Fruit fly (Drosophila melanogaster) whole organism, embryonic: ENCODE results near the gene Nrx-IV.

Experiments
- Bgb ChIP-seq: fragments of 200-800 bp; sonication (Bioruptor generic); IDR thresholded peaks from 2 replicates; pipeline ENCODE4 v1.3.6; 2022; ENCODE audit warnings: missing biosample characterization, missing genetic modification characterization; ENCODE audit not compliant: partially characterized antibody
- CG10267 ChIP-seq: fragments of 200-800 bp; sonication (Bioruptor generic); optimal IDR thresholded peaks from 2 replicates; lab custom pipeline; 2018; ENCODE audit warnings: missing biosample characterization, mild to moderate bottlenecking, missing genetic modification characterization, moderate library complexity
- CG10462 ChIP-seq: fragments of 200-800 bp; sonication (Bioruptor generic); optimal IDR thresholded peaks from 2 replicates; lab custom pipeline; 2016; ENCODE audit warnings: missing biosample characterization, missing genetic modification characterization
- CG10543 ChIP-seq: fragments of 200-800 bp; sonication (Bioruptor generic); optimal IDR thresholded peaks from 3 replicates; lab custom pipeline; 2017; ENCODE audit warnings: missing biosample characterization, mild to moderate bottlenecking, missing genetic modification characterization, moderate library complexity
- CG10654 ChIP-seq: fragments of 200-800 bp; sonication (Bioruptor generic); optimal IDR thresholded peaks from 2 replicates; lab custom pipeline; 2016; ENCODE audit warnings: missing biosample characterization, missing genetic modification characterization
- CG11695 ChIP-seq: fragments of 200-800 bp; sonication (Bioruptor generic); IDR thresholded peaks from 3 replicates; pipeline ENCODE4 v1.3.6; 2022; ENCODE audit warnings: missing biosample characterization, missing genetic modification characterization
- CG11696 ChIP-seq: fragments of 200-800 bp; sonication (Bioruptor generic); IDR thresholded peaks from 2 replicates; pipeline ENCODE4 v1.3.6; 2022; ENCODE audit warnings: missing biosample characterization, missing genetic modification characterization
- CG12155 ChIP-seq: fragments of 200-800 bp; sonication (Bioruptor generic); optimal IDR thresholded peaks from 3 replicates; lab custom pipeline; 2016; ENCODE audit warnings: missing biosample characterization, missing genetic modification characterization
- CG12391 ChIP-seq: fragments of 200-800 bp; sonication (Bioruptor generic); optimal IDR thresholded peaks from 3 replicates; lab custom pipeline; 2018; ENCODE audit warnings: missing biosample characterization, mild to moderate bottlenecking, missing genetic modification characterization, moderate library complexity
- CG13775 ChIP-seq: fragments of 200-800 bp; sonication (Bioruptor generic); optimal IDR thresholded peaks from 3 replicates; lab custom pipeline; 2017; ENCODE audit warnings: missing biosample characterization, mild to moderate bottlenecking, missing genetic modification characterization
- CG15696 ChIP-seq: fragments of 200-800 bp; sonication (Bioruptor generic); optimal IDR thresholded peaks from 2 replicates; lab custom pipeline; 2019; ENCODE audit warnings: missing biosample characterization, mild to moderate bottlenecking, missing genetic modification characterization, moderate library complexity
- CG1603 ChIP-seq: fragments of 200-800 bp; sonication (Bioruptor generic); optimal IDR thresholded peaks from 2 replicates; lab custom pipeline; 2019; ENCODE audit warnings: missing biosample characterization, mild to moderate bottlenecking, missing genetic modification characterization, moderate library complexity
- CG1647 ChIP-seq: fragments of 200-800 bp; sonication (Bioruptor generic); optimal IDR thresholded peaks from 3 replicates; lab custom pipeline; 2016; ENCODE audit warnings: missing biosample characterization, missing genetic modification characterization
- CG17385 ChIP-seq: fragments of 200-800 bp; sonication (Bioruptor generic); optimal IDR thresholded peaks from 3 replicates; lab custom pipeline; 2018; ENCODE audit warnings: missing biosample characterization, mild to moderate bottlenecking, missing genetic modification characterization
- CG18011 ChIP-seq: fragments of 200-800 bp; sonication (Bioruptor generic); optimal IDR thresholded peaks from 2 replicates; lab custom pipeline; 2017; ENCODE audit warnings: missing biosample characterization, missing genetic modification characterization, mild to moderate bottlenecking, moderate library complexity, missing genotype
- CG2129 ChIP-seq: fragments of 200-800 bp; sonication (Bioruptor generic); IDR thresholded peaks from 2 replicates; pipeline ENCODE4 v1.3.6; 2022; ENCODE audit warnings: missing biosample characterization, missing genetic modification characterization; ENCODE audit not compliant: partially characterized antibody
- CG34224 ChIP-seq: fragments of 200-800 bp; sonication (Bioruptor generic); IDR thresholded peaks from 3 replicates; pipeline ENCODE4 v1.3.6; 2022; ENCODE audit warnings: missing biosample characterization, missing genetic modification characterization; ENCODE audit not compliant: partially characterized antibody
- CG3847 ChIP-seq: fragments of 200-800 bp; sonication (Bioruptor generic); IDR thresholded peaks from 2 replicates; pipeline ENCODE4 v1.3.6; 2022; ENCODE audit warnings: missing biosample characterization, missing genetic modification characterization
- CG4617 ChIP-seq: fragments of 200-800 bp; sonication (Bioruptor generic); optimal IDR thresholded peaks from 3 replicates; lab custom pipeline; 2016; ENCODE audit warnings: missing biosample characterization, missing genetic modification characterization, borderline replicate concordance
- CG4854 ChIP-seq: fragments of 200-800 bp; sonication (Bioruptor generic); optimal IDR thresholded peaks from 2 replicates; lab custom pipeline; 2016; ENCODE audit warnings: missing biosample characterization, missing genetic modification characterization, inconsistent platforms
- CG5953 ChIP-seq: fragments of 200-800 bp; sonication (Bioruptor generic); IDR thresholded peaks from 2 replicates; pipeline ENCODE4 v1.3.6; 2022; ENCODE audit warnings: missing biosample characterization, missing genetic modification characterization
- CG7556 ChIP-seq: fragments of 200-800 bp; sonication (Bioruptor generic); optimal IDR thresholded peaks from 2 replicates; lab custom pipeline; 2017; ENCODE audit warnings: missing biosample characterization, mild to moderate bottlenecking, missing genetic modification characterization
- CG8281 ChIP-seq: fragments of 200-800 bp; sonication (Bioruptor generic); optimal IDR thresholded peaks from 2 replicates; lab custom pipeline; 2018; ENCODE audit warnings: missing biosample characterization, mild to moderate bottlenecking, missing genetic modification characterization, moderate library complexity
- E2f2 ChIP-seq: fragments of 200-800 bp; sonication (Bioruptor generic); IDR thresholded peaks from 2 replicates; pipeline ENCODE4 v1.3.6; 2022; ENCODE audit warnings: missing biosample characterization, missing genetic modification characterization
- Ets97D ChIP-seq: fragments of 200-800 bp; sonication (Bioruptor generic); optimal IDR thresholded peaks from 3 replicates; lab custom pipeline; 2016; ENCODE audit warnings: missing biosample characterization, missing genetic modification characterization
- Fer1 ChIP-seq: fragments of 200-800 bp; sonication (Bioruptor generic); optimal IDR thresholded peaks from 2 replicates; lab custom pipeline; 2017; ENCODE audit warnings: missing biosample characterization, mild to moderate bottlenecking, missing genetic modification characterization
- GATAe ChIP-seq: fragments of 200-800 bp; sonication (Bioruptor generic); conservative IDR thresholded peaks from 2 replicates; pipeline ENCODE4 v1.3.6; 2022; ENCODE audit warnings: missing biosample characterization, missing genetic modification characterization
- NFAT ChIP-seq: fragments of 200-800 bp; sonication (Bioruptor generic); IDR thresholded peaks from 2 replicates; pipeline ENCODE4 v1.3.6; 2022; ENCODE audit warnings: missing biosample characterization, missing genetic modification characterization
- Ptx1 ChIP-seq: fragments of 200-800 bp; sonication (Bioruptor generic); IDR thresholded peaks from 2 replicates; pipeline ENCODE4 v1.3.6; 2022; ENCODE audit warnings: missing biosample characterization, missing genetic modification characterization
- Scr ChIP-seq: fragments of 200-800 bp; sonication (Bioruptor generic); IDR thresholded peaks from 2 replicates; pipeline ENCODE4 v1.3.6; 2022; ENCODE audit warnings: missing biosample characterization, missing genetic modification characterization; ENCODE audit not compliant: partially characterized antibody
- Sry-β ChIP-seq: fragments of 200-800 bp; sonication (Bioruptor generic); optimal IDR thresholded peaks from 2 replicates; lab custom pipeline; 2018; ENCODE audit warnings: missing biosample characterization, mild to moderate bottlenecking, missing genetic modification characterization, moderate library complexity
- YL-1 ChIP-seq: fragments of 200-800 bp; sonication (Bioruptor generic); optimal IDR thresholded peaks from 3 replicates; lab custom pipeline; 2017; ENCODE audit warnings: missing biosample characterization, mild to moderate bottlenecking, missing genetic modification characterization
- bsh ChIP-seq, 2 experiments: fragments of 200-800 bp; sonication (Bioruptor generic); optimal IDR thresholded peaks; 2 replicates each; lab custom pipeline; 2017 to 2018; ENCODE audit warnings: mild to moderate bottlenecking in 2 of 2, missing biosample characterization in 2 of 2, missing genetic modification characterization in 2 of 2, moderate library complexity in 1 of 2
- dmrt11E ChIP-seq: fragments of 200-800 bp; sonication (Bioruptor generic); optimal IDR thresholded peaks from 3 replicates; lab custom pipeline; 2018; ENCODE audit warnings: missing biosample characterization, mild to moderate bottlenecking, missing genetic modification characterization, moderate library complexity
- dpn ChIP-seq, 2 experiments: fragments of 200-800 bp; sonication (Bioruptor generic); optimal IDR thresholded peaks; 3 replicates each; lab custom pipeline; 2016; ENCODE audit warnings: missing biosample characterization in 2 of 2, missing genetic modification characterization in 2 of 2
- dysf ChIP-seq: fragments of 200-800 bp; sonication (Bioruptor generic); IDR thresholded peaks from 3 replicates; pipeline ENCODE4 v1.3.6; 2022; ENCODE audit warnings: missing biosample characterization, missing genetic modification characterization
- emc ChIP-seq: fragments of 200-800 bp; sonication (Bioruptor generic); optimal IDR thresholded peaks from 2 replicates; lab custom pipeline; 2016; ENCODE audit warnings: missing biosample characterization, missing genetic modification characterization
- esg ChIP-seq: fragments of 200-800 bp; sonication (Bioruptor generic); conservative IDR thresholded peaks from 2 replicates; pipeline ENCODE4 v1.3.6; 2022; ENCODE audit warnings: missing biosample characterization, missing genetic modification characterization
- ewg ChIP-seq: fragments of 200-800 bp; sonication (Bioruptor generic); optimal IDR thresholded peaks from 3 replicates; lab custom pipeline; 2017; ENCODE audit warnings: mild to moderate bottlenecking, missing biosample characterization, missing genetic modification reagents, missing genetic modification characterization
- jumu ChIP-seq: fragments of 200-800 bp; sonication (Bioruptor generic); optimal IDR thresholded peaks from 3 replicates; lab custom pipeline; 2016; ENCODE audit warnings: missing biosample characterization, missing genetic modification characterization
- klu ChIP-seq: fragments of 200-800 bp; sonication (Bioruptor generic); IDR thresholded peaks from 2 replicates; pipeline ENCODE4 v1.3.6; 2022; ENCODE audit warnings: missing biosample characterization, missing genetic modification characterization
- nerfin-1 ChIP-seq: fragments of 200-800 bp; sonication (Bioruptor generic); optimal IDR thresholded peaks from 3 replicates; lab custom pipeline; 2019; ENCODE audit warnings: missing biosample characterization, mild to moderate bottlenecking, missing genetic modification characterization, moderate library complexity
- row ChIP-seq: fragments of 200-800 bp; sonication (Bioruptor generic); IDR thresholded peaks from 3 replicates; pipeline ENCODE4 v1.3.6; 2022; ENCODE audit warnings: missing biosample characterization, missing genetic modification characterization
- sens ChIP-seq: fragments of 200-800 bp; sonication (Bioruptor generic); peaks from one replicate; lab custom pipeline; 2016; ENCODE audit warnings: missing biosample characterization, missing genetic modification characterization
- slbo ChIP-seq: fragments of 200-800 bp; sonication (Bioruptor generic); IDR thresholded peaks from 2 replicates; pipeline ENCODE4 v1.3.6; 2022; ENCODE audit warnings: missing biosample characterization, missing genetic modification characterization
- slp2 ChIP-seq: fragments of 200-800 bp; sonication (Bioruptor generic); optimal IDR thresholded peaks from 2 replicates; lab custom pipeline; 2016; ENCODE audit warnings: missing biosample characterization, missing genetic modification characterization
- tin ChIP-seq: fragments of 200-800 bp; sonication (Bioruptor generic); optimal IDR thresholded peaks from 3 replicates; lab custom pipeline; 2016; ENCODE audit warnings: missing biosample characterization, missing genetic modification characterization
- vfl ChIP-seq: fragments of 200-800 bp; sonication (Bioruptor generic); optimal IDR thresholded peaks from 2 replicates; lab custom pipeline; 2016; ENCODE audit warnings: missing biosample characterization, missing genetic modification characterization
- wdn ChIP-seq: fragments of 200-800 bp; sonication (Bioruptor generic); IDR thresholded peaks from 2 replicates; pipeline ENCODE4 v1.3.6; 2022; ENCODE audit warnings: missing biosample characterization, missing genetic modification characterization
- zfh1 ChIP-seq: fragments of 200-800 bp; sonication (Bioruptor generic); IDR thresholded peaks from 3 replicates; pipeline ENCODE4 v1.3.6; 2022; ENCODE audit warnings: missing biosample characterization, missing genetic modification characterization

Gene Nrx-IV

dm6 chr3L:12136630-12137029 is 9.7 kb upstream of the Nrx-IV start, which contains the start of the genes CG5645 and Atg12 (continued):
- TF ChIP-seq slbo (peak; percentile 78), CG8281 (no peak), jumu (GFP tag; lab: Kevin White, UChicago) (no peak), dysf (GFP tag; lab: Robert Waterston, UW) (peak; percentile 34; the same call in 1 of the 3 replicates), CG12155 (peak; percentile 41), CG13775 (GFP tag; lab: Kevin White, UChicago) (peak; percentile 27), CG10267 (peak; percentile 78), row (GFP tag; lab: Robert Waterston, UW) (peak; percentile 88), CG7556 (GFP tag; lab: Kevin White, UChicago) (peak; percentile 52), CG1647 (GFP tag; lab: Kevin White, UChicago) (no peak), Bgb (peak; percentile 77), CG10543 (GFP tag; lab: Kevin White, UChicago) (peak; percentile 71), nerfin-1 (tag; lab: Kevin White, UChicago) (peak; percentile 10), YL-1 (GFP tag; lab: Kevin White, UChicago) (peak; percentile 22), CG10654 (GFP tag; lab: Kevin White, UChicago) (peak; percentile 41), klu (GFP tag; lab: Robert Waterston, UW) (no peak; the same call in 1 of the 2 replicates), CG1603 (tag; lab: Kevin White, UChicago) (peak; percentile 44), CG5953 (no peak), GATAe (GFP tag; lab: Robert Waterston, UW) (0 out of 2 replicates have a peak, but pooled peaks have one; percentile 28), CG15696 (tag; lab: Kevin White, UChicago) (peak; percentile 62), NFAT (GFP tag; lab: Robert Waterston, UW) (no peak), Scr (peak; percentile 89), Sry-β (GFP tag; lab: Kevin White, UChicago) (peak; percentile 17), Fer1 (peak; percentile 75), dmrt11E (peak; percentile 40), slp2 (GFP tag; lab: Kevin White, UChicago) (no peak), vfl (GFP tag; lab: Kevin White, UChicago) (peak; percentile 16), ewg (GFP tag; lab: Kevin White, UChicago) (no peak), E2f2 (peak; percentile 41; the same call in 1 of the 2 replicates), CG12391 (tag; lab: Kevin White, UChicago) (peak; percentile 78), bsh (GFP tag; optimal IDR thresholded peaks at IDR 0.05; lab: Kevin White, UChicago) (peak in 1 of 2 experiments; percentile 47), CG11696 (GFP tag; lab: Robert Waterston, UW) (no peak), sens (peak; percentile 78), CG2129 (GFP tag; lab: Robert Waterston, UW) (peak; percentile 73), esg (GFP tag; lab: Robert Waterston, UW) (0 out of 2 replicates have a peak, but pooled peaks have one; percentile 19), CG3847 (GFP tag; lab: Robert Waterston, UW) (no peak), tin (GFP tag; lab: Kevin White, UChicago) (peak; percentile 79), CG4617 (GFP tag; lab: Kevin White, UChicago) (peak; percentile 81), emc (GFP tag; lab: Kevin White, UChicago) (no peak), CG34224 (peak; percentile 82), CG17385 (peak; percentile 37), CG11695 (GFP tag; lab: Robert Waterston, UW) (peak; percentile 41; the same call in 1 of the 3 replicates), zfh1 (GFP tag; lab: Robert Waterston, UW) (peak; percentile 66; the same call in 2 of the 3 replicates), CG10462 (GFP tag; lab: Kevin White, UChicago) (peak; percentile 37), wdn (GFP tag; lab: Robert Waterston, UW) (no peak), dpn (GFP tag; optimal IDR thresholded peaks at IDR 0.05; lab: Kevin White, UChicago) (peak; percentile 3 to 65), Ptx1 (GFP tag; lab: Robert Waterston, UW) (peak; percentile 73), CG4854 (peak; percentile 41), Ets97D (GFP tag; lab: Kevin White, UChicago) (peak; percentile 2), CG18011 (GFP tag; lab: Kevin White, UChicago) (peak; percentile 10)
